Worm (Caenorhabditis elegans): ENCODE results near the gene R74.2.

R74.2 gene

ce11 chrIII:4194349-4195110 is 6.6 kb downstream of the R74.2 start:
- TF ChIP-seq scrt-1 (GFP tag; IDR thresholded peaks at IDR 0.05), result no peak
- no peak for TF ChIP-seq ceh-36 (tag; optimal IDR thresholded peaks at IDR 0.05)
- no peak for TF ChIP-seq ceh-13 (GFP tag; optimal IDR thresholded peaks at IDR 0.05)
- no peak for TF ChIP-seq hmg-4 (GFP tag; optimal IDR thresholded peaks at IDR 0.05)
- no peak for TF ChIP-seq tbx-37 (GFP tag; conservative IDR thresholded peaks at IDR 0.05)
- no peak for TF ChIP-seq hmbx-1 (tag; optimal IDR thresholded peaks at IDR 0.05)
- no peak for TF ChIP-seq tra-4 (tag; optimal IDR thresholded peaks at IDR 0.05)
- no peak for TF ChIP-seq ama-1 (optimal IDR thresholded peaks at IDR 0.05)
- TF ChIP-seq aly-1 (tag; optimal IDR thresholded peaks at IDR 0.05), result no peak
- no peak for TF ChIP-seq tbx-11 (GFP tag; IDR thresholded peaks at IDR 0.05)

ce11 chrIII:4195306-4196008 is 7.5 kb downstream of the R74.2 start:
- TF ChIP-seq tbx-37 (GFP tag; conservative IDR thresholded peaks at IDR 0.05) (0 out of 2 replicates have a peak, but pooled peaks have one; percentile 5), sea-1 (GFP tag; conservative IDR thresholded peaks at IDR 0.05) (0 out of 2 replicates have a peak, but pooled peaks have one; percentile 35), ceh-36 (tag; optimal IDR thresholded peaks at IDR 0.05) (no peak)

- TF ChIP-seq tbx-11 (GFP tag; IDR thresholded peaks at IDR 0.05) (no peak), tbx-37 (GFP tag; conservative IDR thresholded peaks at IDR 0.05) (peak; percentile 59; the same call in 1 of the 2 replicates), pes-1 (GFP tag; IDR thresholded peaks at IDR 0.05) (no peak), ceh-36 (tag; optimal IDR thresholded peaks at IDR 0.05) (no peak), hmg-4 (GFP tag; optimal IDR thresholded peaks at IDR 0.05) (peak; percentile 41)
Measured at ce11 chrIII:4196301-4196987, 8.5 kb downstream of the R74.2 start.

- no peak for TF ChIP-seq tra-4 (tag; optimal IDR thresholded peaks at IDR 0.05)
- TF ChIP-seq hmg-4 (GFP tag; optimal IDR thresholded peaks at IDR 0.05), result no peak
- no peak for TF ChIP-seq pes-1 (GFP tag; IDR thresholded peaks at IDR 0.05)
- TF ChIP-seq flt-1 (GFP tag; IDR thresholded peaks at IDR 0.05), result no peak
- TF ChIP-seq ceh-13 (GFP tag; optimal IDR thresholded peaks at IDR 0.05), result no peak
- no peak for TF ChIP-seq hmbx-1 (tag; optimal IDR thresholded peaks at IDR 0.05)
Measured at ce11 chrIII:4196988-4197384, 9.0 kb downstream of the R74.2 start, which contains the start of gene asd-1. Gene asd-1, plus strand, starts transcription at chrIII:4197285.

- TF ChIP-seq hmbx-1 (tag; optimal IDR thresholded peaks at IDR 0.05) (no peak), F13C5.2 (tag; optimal IDR thresholded peaks at IDR 0.05) (no peak), sea-1 (GFP tag; conservative IDR thresholded peaks at IDR 0.05) (no peak), scrt-1 (GFP tag; IDR thresholded peaks at IDR 0.05) (no peak), B0310.2 (tag; optimal IDR thresholded peaks at IDR 0.05) (no peak), ets-7 (tag; optimal IDR thresholded peaks at IDR 0.05) (no peak), flt-1 (GFP tag; IDR thresholded peaks at IDR 0.05) (no peak), tbx-11 (GFP tag; IDR thresholded peaks at IDR 0.05) (no peak), hnd-1 (tag; optimal IDR thresholded peaks at IDR 0.05) (no peak), tra-4 (tag; optimal IDR thresholded peaks at IDR 0.05) (no peak), pes-1 (GFP tag; IDR thresholded peaks at IDR 0.05) (no peak), tbx-37 (GFP tag; conservative IDR thresholded peaks at IDR 0.05) (no peak), hmg-4 (GFP tag; optimal IDR thresholded peaks at IDR 0.05) (no peak), ceh-13 (GFP tag; optimal IDR thresholded peaks at IDR 0.05) (no peak), ceh-36 (tag; optimal IDR thresholded peaks at IDR 0.05) (no peak)
Measured at ce11 chrIII:4204072-4204471, 16.1 kb downstream of the R74.2 start, which contains the start of the genes pelo-1 and R74.7. Gene pelo-1, minus strand, starts transcription at chrIII:4204222. Gene R74.7, plus strand, starts transcription at chrIII:4204429.

ce11 chrIII:4204964-4205363 is 17.0 kb downstream of the R74.2 start:
- no peak for TF ChIP-seq flt-1 (GFP tag; IDR thresholded peaks at IDR 0.05)

- TF ChIP-seq hmbx-1 (tag; optimal IDR thresholded peaks at IDR 0.05) (no peak), B0310.2 (tag; optimal IDR thresholded peaks at IDR 0.05) (no peak), tra-4 (tag; optimal IDR thresholded peaks at IDR 0.05) (no peak), aly-1 (tag; optimal IDR thresholded peaks at IDR 0.05) (no peak), pes-1 (GFP tag; IDR thresholded peaks at IDR 0.05) (no peak), sea-1 (GFP tag; conservative IDR thresholded peaks at IDR 0.05) (no peak), tbx-11 (GFP tag; IDR thresholded peaks at IDR 0.05) (no peak), scrt-1 (GFP tag; IDR thresholded peaks at IDR 0.05) (no peak), hnd-1 (tag; optimal IDR thresholded peaks at IDR 0.05) (no peak), ets-7 (tag; optimal IDR thresholded peaks at IDR 0.05) (no peak), ama-1 (optimal IDR thresholded peaks at IDR 0.05) (no peak), hmg-4 (GFP tag; optimal IDR thresholded peaks at IDR 0.05) (no peak), F13C5.2 (tag; optimal IDR thresholded peaks at IDR 0.05) (no peak), flt-1 (GFP tag; IDR thresholded peaks at IDR 0.05) (no peak), ceh-13 (GFP tag; optimal IDR thresholded peaks at IDR 0.05) (no peak), tbx-37 (GFP tag; conservative IDR thresholded peaks at IDR 0.05) (no peak), ceh-36 (tag; optimal IDR thresholded peaks at IDR 0.05) (no peak)
Measured at ce11 chrIII:4205751-4206327, 17.9 kb downstream of the R74.2 start, which contains the start of gene R74.8. Gene R74.8, plus strand, starts transcription at chrIII:4206277.
